Fruit fly (Drosophila melanogaster) whole organism, embryonic: ENCODE data around the gene CG11970.

Source experiments
- CG10543 ChIP-seq: fragments of 200-800 bp; sonication (Bioruptor generic); optimal IDR thresholded peaks from 3 replicates; lab custom pipeline; 2017; ENCODE audit warnings: missing biosample characterization, mild to moderate bottlenecking, missing genetic modification characterization, moderate library complexity
- CG31441 ChIP-seq: fragments of 200-800 bp; sonication (Bioruptor generic); IDR thresholded peaks from 2 replicates; pipeline ENCODE4 v1.3.6; 2022; ENCODE audit warnings: missing biosample characterization, missing genetic modification characterization
- CG3995 ChIP-seq: fragments of 200-800 bp; sonication (Bioruptor generic); optimal IDR thresholded peaks from 3 replicates; lab custom pipeline; 2016; ENCODE audit warnings: missing biosample characterization, missing genetic modification characterization
- Dll ChIP-seq: fragments of 200-800 bp; sonication (Bioruptor generic); IDR thresholded peaks from 4 replicates; pipeline ENCODE4 v1.3.6; 2022; ENCODE audit warnings: missing biosample characterization, missing genetic modification characterization; ENCODE audit not compliant: partially characterized antibody
- Doc2 ChIP-seq: fragments of 200-800 bp; sonication (Bioruptor generic); IDR thresholded peaks from 2 replicates; pipeline ENCODE4 v1.3.6; 2022; ENCODE audit warnings: missing biosample characterization, missing genetic modification characterization
- cad ChIP-seq: fragments of >200 bp; optimal IDR thresholded peaks from 2 replicates; lab custom pipeline; 2017; ENCODE audit warnings: missing biosample characterization, missing genetic modification characterization
- kni ChIP-seq: fragments of 200-800 bp; sonication (Bioruptor generic); optimal IDR thresholded peaks from 3 replicates; lab custom pipeline; 2017; ENCODE audit warnings: mild to moderate bottlenecking, missing biosample characterization, missing genetic modification reagents, missing genetic modification characterization
- ranshi ChIP-seq: fragments of 200-800 bp; sonication (Bioruptor generic); IDR thresholded peaks from 2 replicates; pipeline ENCODE4 v1.3.6; 2022; ENCODE audit warnings: missing biosample characterization, missing genetic modification characterization
- sr ChIP-seq: fragments of 200-800 bp; sonication (Bioruptor generic); IDR thresholded peaks from 3 replicates; pipeline ENCODE4 v1.3.6; 2022; ENCODE audit warnings: missing biosample characterization, missing genetic modification characterization
- usp ChIP-seq: fragments of >200 bp; optimal IDR thresholded peaks from 2 replicates; lab custom pipeline; 2017; ENCODE audit warnings: missing biosample characterization, missing genetic modification characterization
- wek ChIP-seq: fragments of 200-800 bp; sonication (Bioruptor generic); optimal IDR thresholded peaks from 3 replicates; lab custom pipeline; 2018; ENCODE audit warnings: missing biosample characterization, mild to moderate bottlenecking, missing genetic modification characterization, moderate library complexity

DNA sequence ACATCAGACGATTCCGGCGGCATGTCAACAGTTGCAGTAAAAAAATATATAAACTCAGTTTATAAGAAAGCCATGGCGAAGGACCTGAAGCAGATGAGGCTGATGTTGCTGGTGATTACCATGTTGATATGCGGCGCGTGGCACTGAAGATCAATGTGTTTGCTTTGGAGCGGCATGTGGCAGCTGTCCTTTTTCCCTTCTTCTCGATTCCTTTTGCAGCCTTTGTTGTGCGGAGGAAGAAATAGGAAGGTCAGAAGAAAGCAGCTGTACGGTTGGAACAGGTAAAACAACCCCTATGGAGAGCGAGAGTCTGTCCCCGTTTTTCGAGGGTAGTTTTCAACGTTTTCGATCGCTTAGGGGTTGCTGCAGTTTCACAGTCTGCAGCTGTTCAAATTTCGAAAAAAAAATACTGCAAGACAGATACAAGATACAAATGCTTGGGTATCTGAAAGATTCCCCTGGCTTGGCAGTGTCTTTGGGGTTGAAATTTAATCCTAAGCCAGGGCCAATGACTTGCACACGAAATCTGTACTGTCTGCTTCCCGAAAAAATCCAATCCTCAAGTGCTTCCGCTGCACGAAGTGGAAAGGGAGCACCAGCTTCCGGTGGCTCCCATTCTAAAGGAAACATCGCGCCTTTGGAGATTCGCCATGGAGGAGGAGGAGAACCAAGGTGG lies 40.5 kb downstream of the CG11970 start:
- TF ChIP-seq CG3995 (GFP tag; lab: Kevin White, UChicago) (no peak), wek (GFP tag; lab: Kevin White, UChicago) (no peak), ranshi (GFP tag; lab: Robert Waterston, UW) (no peak), Dll (GFP tag; lab: Robert Waterston, UW) (no peak), CG31441 (GFP tag; lab: Robert Waterston, UW) (no peak), usp (GFP tag; lab: Kevin White, UChicago) (no peak), CG10543 (GFP tag; lab: Kevin White, UChicago) (no peak), sr (GFP tag; lab: Robert Waterston, UW) (no peak), kni (GFP tag; lab: Kevin White, UChicago) (no peak), Doc2 (no peak), cad (GFP tag; lab: Kevin White, UChicago) (no peak)
